Fruit fly (Drosophila melanogaster) S2 (cell line): Measurements from ENCODE around the gene Snx21.

Source experiments
- CG8478 ChIP-seq: fragments of >200 bp; optimal IDR thresholded peaks from 2 replicates; lab custom pipeline; 2018
- CTCF ChIP-seq, 2 experiments: fragments of >200 bp; optimal IDR thresholded peaks; 2 replicates each; lab custom pipeline; 2018

- TF ChIP-seq CG8478 (lab: Kevin White, UChicago): no peak
- TF ChIP-seq CTCF (optimal IDR thresholded peaks at IDR 0.05; lab: Kevin White, UChicago): no peak
These were observed 5.2 kb downstream of the Snx21 start for dm6 chr2L:2760288-2760687.
